Fruit fly (Drosophila melanogaster) whole organism, embryonic: ENCODE data around the gene His3.3B.

Source experiments
- ATbp ChIP-seq: fragments of 200-800 bp; sonication (Bioruptor generic); optimal IDR thresholded peaks from 2 replicates; lab custom pipeline; 2017; ENCODE audit warnings: missing biosample characterization, mild to moderate bottlenecking, missing genetic modification characterization, missing genetic modification reagents
- B-H1 ChIP-seq: fragments of 200-800 bp; sonication (Bioruptor generic); IDR thresholded peaks from 3 replicates; pipeline ENCODE4 v1.3.6; 2022; ENCODE audit warnings: missing biosample characterization, missing genetic modification characterization
- CG12104 ChIP-seq: fragments of 200-800 bp; sonication (Bioruptor generic); optimal IDR thresholded peaks from 3 replicates; lab custom pipeline; 2016; ENCODE audit warnings: missing biosample characterization, missing genetic modification characterization
- CG13624 ChIP-seq: fragments of 200-800 bp; sonication (Bioruptor generic); optimal IDR thresholded peaks from 2 replicates; lab custom pipeline; 2016; ENCODE audit warnings: missing biosample characterization, missing genetic modification characterization
- CG15479 ChIP-seq: fragments of 200-800 bp; sonication (Bioruptor generic); optimal IDR thresholded peaks from 3 replicates; lab custom pipeline; 2019; ENCODE audit warnings: missing biosample characterization, mild to moderate bottlenecking, missing genetic modification characterization, moderate library complexity
- CG1603 ChIP-seq: fragments of 200-800 bp; sonication (Bioruptor generic); optimal IDR thresholded peaks from 2 replicates; lab custom pipeline; 2019; ENCODE audit warnings: missing biosample characterization, mild to moderate bottlenecking, missing genetic modification characterization, moderate library complexity
- CG1647 ChIP-seq: fragments of 200-800 bp; sonication (Bioruptor generic); optimal IDR thresholded peaks from 3 replicates; lab custom pipeline; 2016; ENCODE audit warnings: missing biosample characterization, missing genetic modification characterization
- CG17912 ChIP-seq: fragments of 200-800 bp; sonication (Bioruptor generic); optimal IDR thresholded peaks from 2 replicates; lab custom pipeline; 2018; ENCODE audit warnings: missing biosample characterization, mild to moderate bottlenecking, missing genetic modification characterization
- CG2129 ChIP-seq: fragments of 200-800 bp; sonication (Bioruptor generic); IDR thresholded peaks from 2 replicates; pipeline ENCODE4 v1.3.6; 2022; ENCODE audit warnings: missing biosample characterization, missing genetic modification characterization; ENCODE audit not compliant: partially characterized antibody
- CG31388 ChIP-seq: fragments of 200-800 bp; sonication (Bioruptor generic); optimal IDR thresholded peaks from 2 replicates; lab custom pipeline; 2016; ENCODE audit warnings: missing biosample characterization, missing genetic modification characterization
- CG32772 ChIP-seq: fragments of 200-800 bp; sonication (Bioruptor generic); IDR thresholded peaks from 2 replicates; pipeline ENCODE4 v1.3.6; 2022; ENCODE audit warnings: missing biosample characterization, missing genetic modification characterization
- CG34376 ChIP-seq: fragments of 200-800 bp; sonication (Bioruptor generic); optimal IDR thresholded peaks from 2 replicates; lab custom pipeline; 2018; ENCODE audit warnings: missing biosample characterization, mild to moderate bottlenecking, missing genetic modification characterization
- CG34422 ChIP-seq: fragments of 200-800 bp; sonication (Bioruptor generic); IDR thresholded peaks from 3 replicates; pipeline ENCODE4 v1.3.6; 2022; ENCODE audit warnings: missing biosample characterization, missing genetic modification characterization
- CG3847 ChIP-seq: fragments of 200-800 bp; sonication (Bioruptor generic); IDR thresholded peaks from 2 replicates; pipeline ENCODE4 v1.3.6; 2022; ENCODE audit warnings: missing biosample characterization, missing genetic modification characterization
- CG3995 ChIP-seq: fragments of 200-800 bp; sonication (Bioruptor generic); optimal IDR thresholded peaks from 3 replicates; lab custom pipeline; 2016; ENCODE audit warnings: missing biosample characterization, missing genetic modification characterization
- CG7271 ChIP-seq: fragments of 200-800 bp; sonication (Bioruptor generic); optimal IDR thresholded peaks from 2 replicates; lab custom pipeline; 2018; ENCODE audit warnings: missing biosample characterization, mild to moderate bottlenecking, missing genetic modification characterization, moderate library complexity
- CG7357 ChIP-seq: fragments of 200-800 bp; sonication (Bioruptor generic); IDR thresholded peaks from 3 replicates; pipeline ENCODE4 v1.3.6; 2022; ENCODE audit warnings: missing biosample characterization, missing genetic modification characterization
- CG8281 ChIP-seq: fragments of 200-800 bp; sonication (Bioruptor generic); optimal IDR thresholded peaks from 2 replicates; lab custom pipeline; 2018; ENCODE audit warnings: missing biosample characterization, mild to moderate bottlenecking, missing genetic modification characterization, moderate library complexity
- CG8944 ChIP-seq: fragments of 200-800 bp; sonication (Bioruptor generic); optimal IDR thresholded peaks from 3 replicates; lab custom pipeline; 2016; ENCODE audit warnings: missing biosample characterization, missing genetic modification characterization
- CTCF ChIP-seq: fragments of 200-800 bp; sonication (Bioruptor generic); optimal IDR thresholded peaks from 2 replicates; lab custom pipeline; 2017; ENCODE audit warnings: missing biosample characterization, mild to moderate bottlenecking, missing genetic modification characterization, moderate library complexity
- Dip2 ChIP-seq: fragments of 200-800 bp; sonication (Bioruptor generic); IDR thresholded peaks from 2 replicates; pipeline ENCODE4 v1.3.6; 2022; ENCODE audit warnings: missing biosample characterization, missing genetic modification characterization
- Fer3 ChIP-seq: fragments of 200-800 bp; sonication (Bioruptor generic); optimal IDR thresholded peaks from 2 replicates; lab custom pipeline; 2018; ENCODE audit warnings: missing biosample characterization, mild to moderate bottlenecking, missing genetic modification characterization, moderate library complexity
- Hmx ChIP-seq: fragments of 200-800 bp; sonication (Bioruptor generic); optimal IDR thresholded peaks from 2 replicates; lab custom pipeline; 2016; ENCODE audit warnings: missing biosample characterization, missing genetic modification characterization
- Max ChIP-seq: fragments of 200-800 bp; sonication (Bioruptor generic); optimal IDR thresholded peaks from 2 replicates; lab custom pipeline; 2016; ENCODE audit warnings: missing biosample characterization, mild to moderate bottlenecking, missing genetic modification characterization
- Med ChIP-seq: fragments of 200-800 bp; sonication (Bioruptor generic); peaks from one replicate; lab custom pipeline; 2016; ENCODE audit warnings: missing biosample characterization, missing genetic modification characterization, mild to moderate bottlenecking, inconsistent platforms, moderate library complexity
- Scr ChIP-seq: fragments of 200-800 bp; sonication (Bioruptor generic); IDR thresholded peaks from 2 replicates; pipeline ENCODE4 v1.3.6; 2022; ENCODE audit warnings: missing biosample characterization, missing genetic modification characterization; ENCODE audit not compliant: partially characterized antibody
- Sox100B ChIP-seq: fragments of 200-800 bp; sonication (Bioruptor generic); optimal IDR thresholded peaks from 3 replicates; lab custom pipeline; 2018; ENCODE audit warnings: missing biosample characterization, mild to moderate bottlenecking, missing genetic modification characterization
- Sry-δ ChIP-seq: fragments of 200-800 bp; sonication (Bioruptor generic); optimal IDR thresholded peaks from 2 replicates; lab custom pipeline; 2016; ENCODE audit warnings: missing biosample characterization, missing genetic modification characterization
- Ssrp ChIP-seq: fragments of 200-800 bp; sonication (Bioruptor generic); optimal IDR thresholded peaks from 2 replicates; lab custom pipeline; 2018; ENCODE audit warnings: missing biosample characterization, mild to moderate bottlenecking, missing genetic modification characterization, moderate library complexity
- Stat92E ChIP-seq, 3 experiments: fragments of >200 bp in 2 of 3; fragments of 200-800 bp in 1 of 3; sonication (Bioruptor generic) in 1 of 3; optimal IDR thresholded peaks; 2 replicates each; lab custom pipeline; 2017 to 2019; ENCODE audit warnings: missing biosample characterization in 3 of 3, missing genetic modification characterization in 3 of 3, mild to moderate bottlenecking in 1 of 3, moderate library complexity in 1 of 3
- Xbp1 ChIP-seq: fragments of 200-800 bp; sonication (Bioruptor generic); optimal IDR thresholded peaks from 3 replicates; lab custom pipeline; 2016; ENCODE audit warnings: missing biosample characterization, mild to moderate bottlenecking, missing genetic modification characterization
- abd-A ChIP-seq: fragments of 200-800 bp; sonication (Bioruptor generic); optimal IDR thresholded peaks from 3 replicates; lab custom pipeline; 2019; ENCODE audit warnings: missing biosample characterization, mild to moderate bottlenecking, missing genetic modification characterization, moderate library complexity
- ara ChIP-seq: fragments of 200-800 bp; sonication (Bioruptor generic); IDR thresholded peaks from 2 replicates; pipeline ENCODE4 v1.3.6; 2022; ENCODE audit warnings: missing biosample characterization, missing genetic modification characterization
- chm ChIP-seq: fragments of 200-800 bp; sonication (Bioruptor generic); IDR thresholded peaks from 2 replicates; pipeline ENCODE4 v1.3.6; 2022; ENCODE audit warnings: missing biosample characterization, missing genetic modification characterization
- dan ChIP-seq: fragments of 200-800 bp; sonication (Bioruptor generic); IDR thresholded peaks from 2 replicates; pipeline ENCODE4 v1.3.6; 2022; ENCODE audit warnings: missing biosample characterization, missing genetic modification characterization
- dm ChIP-seq: fragments of 200-800 bp; sonication (Bioruptor generic); optimal IDR thresholded peaks from 3 replicates; lab custom pipeline; 2016; ENCODE audit warnings: missing biosample characterization, missing genetic modification characterization
- dmrt11E ChIP-seq: fragments of 200-800 bp; sonication (Bioruptor generic); optimal IDR thresholded peaks from 3 replicates; lab custom pipeline; 2018; ENCODE audit warnings: missing biosample characterization, mild to moderate bottlenecking, missing genetic modification characterization, moderate library complexity
- fu2 ChIP-seq: fragments of 200-800 bp; sonication (Bioruptor generic); optimal IDR thresholded peaks from 2 replicates; lab custom pipeline; 2016; ENCODE audit warnings: missing biosample characterization, missing genetic modification characterization
- ind ChIP-seq: fragments of 200-800 bp; sonication (Bioruptor generic); optimal IDR thresholded peaks from 3 replicates; lab custom pipeline; 2016; ENCODE audit warnings: missing biosample characterization, missing genetic modification characterization
- klu ChIP-seq: fragments of 200-800 bp; sonication (Bioruptor generic); IDR thresholded peaks from 2 replicates; pipeline ENCODE4 v1.3.6; 2022; ENCODE audit warnings: missing biosample characterization, missing genetic modification characterization
- kni ChIP-seq: fragments of 200-800 bp; sonication (Bioruptor generic); optimal IDR thresholded peaks from 3 replicates; lab custom pipeline; 2017; ENCODE audit warnings: mild to moderate bottlenecking, missing biosample characterization, missing genetic modification reagents, missing genetic modification characterization
- lov ChIP-seq, 2 experiments: fragments of 200-800 bp in 1 of 2; fragments of >200 bp in 1 of 2; sonication (Bioruptor generic) in 1 of 2; IDR thresholded peaks in 1 of 2; optimal IDR thresholded peaks in 1 of 2; 2 replicates in 1 of 2; 3 replicates in 1 of 2; pipeline versions ENCODE4 v1.3.6 to Lab custom; 2017 to 2022; ENCODE audit warnings: missing biosample characterization in 1 of 2, missing genetic modification characterization in 1 of 2
- nerfin-1 ChIP-seq: fragments of 200-800 bp; sonication (Bioruptor generic); optimal IDR thresholded peaks from 3 replicates; lab custom pipeline; 2019; ENCODE audit warnings: missing biosample characterization, mild to moderate bottlenecking, missing genetic modification characterization, moderate library complexity
- nom ChIP-seq: fragments of 200-800 bp; sonication (Bioruptor generic); optimal IDR thresholded peaks from 2 replicates; lab custom pipeline; 2017; ENCODE audit warnings: missing biosample characterization, missing genetic modification characterization, mild to moderate bottlenecking, moderate library complexity, missing genetic modification reagents
- oc ChIP-seq: fragments of 200-800 bp; sonication (Bioruptor generic); optimal IDR thresholded peaks from 2 replicates; lab custom pipeline; 2018; ENCODE audit warnings: missing biosample characterization, mild to moderate bottlenecking, missing genetic modification characterization, moderate library complexity
- sob ChIP-seq: fragments of 200-800 bp; sonication (Bioruptor generic); IDR thresholded peaks from 2 replicates; pipeline ENCODE4 v1.3.6; 2022; ENCODE audit warnings: missing biosample characterization, missing genetic modification characterization
- sr ChIP-seq: fragments of 200-800 bp; sonication (Bioruptor generic); IDR thresholded peaks from 3 replicates; pipeline ENCODE4 v1.3.6; 2022; ENCODE audit warnings: missing biosample characterization, missing genetic modification characterization
- trem ChIP-seq: fragments of 200-800 bp; optimal IDR thresholded peaks from 3 replicates; lab custom pipeline; 2019; ENCODE audit warnings: missing biosample characterization, mild to moderate bottlenecking, missing genetic modification characterization, moderate library complexity
- twi ChIP-seq: fragments of 200-800 bp; optimal IDR thresholded peaks from 2 replicates; lab custom pipeline; 2019; ENCODE audit warnings: missing biosample characterization, mild to moderate bottlenecking, missing genetic modification characterization, moderate library complexity
- zf30C ChIP-seq: fragments of 200-800 bp; sonication (Bioruptor generic); optimal IDR thresholded peaks from 3 replicates; lab custom pipeline; 2018; ENCODE audit warnings: missing biosample characterization, mild to moderate bottlenecking, missing genetic modification characterization

Gene His3.3B

dm6 chrX:9106775-9107283 is 49.6 kb downstream of the His3.3B start, which contains the start of gene Arfrp1 (continued):
- TF ChIP-seq CG1603 (tag; lab: Kevin White, UChicago): peak; percentile 12
- no peak for TF ChIP-seq Stat92E (GFP tag; optimal IDR thresholded peaks at IDR 0.05; lab: Kevin White, UChicago)
- peak; percentile 53 for TF ChIP-seq CG2129 (GFP tag; lab: Robert Waterston, UW)
- TF ChIP-seq CG12104 (GFP tag; lab: Kevin White, UChicago): peak; percentile 55
- TF ChIP-seq CG8281 (tag; lab: Kevin White, UChicago): no peak
- TF ChIP-seq oc: no peak
- TF ChIP-seq CG13624: no peak
- TF ChIP-seq ara (GFP tag; lab: Robert Waterston, UW): no peak
- no peak; the same call in 2 of the 3 replicates for TF ChIP-seq B-H1
- TF ChIP-seq chm (GFP tag; lab: Robert Waterston, UW): no peak
- peak; percentile 40 for TF ChIP-seq Xbp1 (GFP tag; lab: Kevin White, UChicago)
- TF ChIP-seq Sox100B (GFP tag; lab: Kevin White, UChicago): no peak
- no peak for TF ChIP-seq abd-A (tag; lab: Kevin White, UChicago)
- no peak for TF ChIP-seq CG31388 (GFP tag; lab: Kevin White, UChicago)
- TF ChIP-seq CG3847 (GFP tag; lab: Robert Waterston, UW): no peak
- TF ChIP-seq CG15479 (GFP tag; lab: Kevin White, UChicago): no peak
- no peak for TF ChIP-seq dmrt11E (tag; lab: Kevin White, UChicago)
- peak; percentile 10 for TF ChIP-seq CG34376 (GFP tag; lab: Kevin White, UChicago)
- TF ChIP-seq Sry-δ (GFP tag; lab: Kevin White, UChicago): peak; percentile 83
- peak; percentile 18 for TF ChIP-seq Hmx (GFP tag; lab: Kevin White, UChicago)
- no peak for TF ChIP-seq Max (GFP tag; lab: Kevin White, UChicago)
- TF ChIP-seq CTCF (GFP tag; lab: Kevin White, UChicago): no peak
- TF ChIP-seq fu2 (GFP tag; lab: Kevin White, UChicago): no peak
- TF ChIP-seq Med (GFP tag; lab: Kevin White, UChicago): peak; percentile 54
- no peak for TF ChIP-seq ATbp (GFP tag; lab: Kevin White, UChicago)
- no peak for TF ChIP-seq dm (GFP tag; lab: Kevin White, UChicago)
- no peak for TF ChIP-seq CG7271 (tag; lab: Kevin White, UChicago)
- peak; percentile 53 for TF ChIP-seq CG3995 (GFP tag; lab: Kevin White, UChicago)
- no peak for TF ChIP-seq CG17912 (GFP tag; lab: Kevin White, UChicago)
- TF ChIP-seq CG7357: no peak
- 0 out of 3 replicates have a peak, but pooled peaks have one; percentile 11 for TF ChIP-seq CG34422
- TF ChIP-seq ind (GFP tag; lab: Kevin White, UChicago): peak; percentile 28
- no peak for TF ChIP-seq Ssrp (tag; lab: Kevin White, UChicago)
- no peak for TF ChIP-seq twi (tag; lab: Kevin White, UChicago)
- no peak for TF ChIP-seq kni (GFP tag; lab: Kevin White, UChicago)
- peak; percentile 88 for TF ChIP-seq Scr (GFP tag; lab: Robert Waterston, UW)
- TF ChIP-seq CG32772 (GFP tag; lab: Robert Waterston, UW): no peak
- TF ChIP-seq lov (optimal IDR thresholded peaks at IDR 0.05; lab: Kevin White, UChicago): no peak
- TF ChIP-seq lov (GFP tag; IDR thresholded peaks at IDR 0.05; lab: Robert Waterston, UW): no peak
- no peak for TF ChIP-seq Fer3
- no peak for TF ChIP-seq zf30C (GFP tag; lab: Kevin White, UChicago)
- no peak for TF ChIP-seq sr
- no peak for TF ChIP-seq nerfin-1 (tag; lab: Kevin White, UChicago)
- no peak for TF ChIP-seq nom (GFP tag; lab: Kevin White, UChicago)
- peak; percentile 19; the same call in 1 of the 2 replicates for TF ChIP-seq sob (GFP tag; lab: Robert Waterston, UW)
- no peak for TF ChIP-seq CG1647
- TF ChIP-seq klu (GFP tag; lab: Robert Waterston, UW): no peak
- peak; percentile 3 for TF ChIP-seq trem (tag; lab: Kevin White, UChicago)
- TF ChIP-seq dan (GFP tag; lab: Robert Waterston, UW): no peak
- TF ChIP-seq CG8944 (GFP tag; lab: Kevin White, UChicago): no peak
- TF ChIP-seq Dip2 (GFP tag; lab: Robert Waterston, UW): no peak
